Fruit fly (Drosophila melanogaster): ENCODE data around the gene Cyp4ac3.
A peak's percentile ranks its signal among the peaks of the same experiment; 100 is the strongest.

The Cyp4ac3 gene

DNA sequence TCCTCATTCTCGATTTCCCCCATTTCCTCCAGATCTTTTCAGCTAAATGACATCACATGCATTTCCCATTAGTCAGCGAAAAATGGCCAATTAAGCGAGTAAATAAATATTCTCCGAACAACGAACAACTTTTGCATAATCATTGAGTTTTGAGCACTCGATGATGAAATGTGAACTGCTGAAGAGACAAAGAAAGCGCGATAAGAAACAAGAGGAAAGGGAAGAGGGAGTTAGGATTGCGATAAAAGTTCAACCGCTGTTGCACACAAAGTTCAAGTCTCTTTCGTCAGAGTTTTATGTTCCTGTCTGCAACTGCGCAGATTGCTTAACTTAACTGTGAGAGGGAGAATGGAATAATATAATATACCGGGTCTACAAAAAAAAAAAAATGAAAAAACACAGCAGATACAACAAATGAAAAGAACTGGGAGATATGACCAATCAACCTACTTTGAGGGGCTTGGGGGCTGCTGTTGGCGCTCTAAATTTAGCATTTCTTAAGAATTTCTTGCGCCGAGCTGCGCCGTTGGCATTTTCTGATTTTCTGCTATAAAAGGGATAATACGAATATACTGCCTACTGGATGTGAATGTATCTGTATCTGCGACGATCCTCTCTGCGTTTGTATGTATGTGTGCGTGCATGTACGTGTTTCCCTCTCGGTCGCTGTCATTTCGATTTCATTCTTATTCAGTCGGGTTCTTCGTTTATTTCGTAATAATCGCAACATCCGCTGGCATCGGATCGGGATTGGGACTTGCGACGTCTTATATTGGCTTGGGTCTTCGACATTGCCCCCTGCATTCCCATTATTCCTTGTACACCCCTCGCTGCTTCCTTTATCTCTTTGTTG is 26.3 kb downstream of the Cyp4ac3 start:
- TF ChIP-seq psq (GFP tag; optimal IDR thresholded peaks at IDR 0.05): peak; percentile 76
- TF ChIP-seq woc (GFP tag; optimal IDR thresholded peaks at IDR 0.05): peak; percentile 42
- TF ChIP-seq h (GFP tag; optimal IDR thresholded peaks at IDR 0.05): peak; percentile 50
- no peak for TF ChIP-seq usp (GFP tag; optimal IDR thresholded peaks at IDR 0.05)
- TF ChIP-seq foxo (GFP tag; optimal IDR thresholded peaks at IDR 0.05): peak in 1 of 2 experiments; percentile 22
- no peak for TF ChIP-seq Dfd (GFP tag; optimal IDR thresholded peaks at IDR 0.05)
- peak; percentile 38 for TF ChIP-seq Jra (GFP tag; optimal IDR thresholded peaks at IDR 0.05)
- peak; percentile 13 for TF ChIP-seq ey (GFP tag; optimal IDR thresholded peaks at IDR 0.05)
- TF ChIP-seq Dif (GFP tag; optimal IDR thresholded peaks at IDR 0.05; ENCODE audit: partially characterized antibody): peak; percentile 27
- TF ChIP-seq N (GFP tag; optimal IDR thresholded peaks at IDR 0.05): peak; percentile 4
- TF ChIP-seq Hnf4 (GFP tag; optimal IDR thresholded peaks at IDR 0.05): peak; percentile 75
- TF ChIP-seq Rel (GFP tag; optimal IDR thresholded peaks at IDR 0.05): no peak
- TF ChIP-seq Rel (tag; optimal IDR thresholded peaks at IDR 0.05): peak; percentile 68
- TF ChIP-seq brk (GFP tag; optimal IDR thresholded peaks at IDR 0.05): peak; percentile 48
- TF ChIP-seq tai (GFP tag; optimal IDR thresholded peaks at IDR 0.05): peak; percentile 30
- TF ChIP-seq GATAd (GFP tag; optimal IDR thresholded peaks at IDR 0.05): peak; percentile 27
- TF ChIP-seq Hr83 (GFP tag; optimal IDR thresholded peaks at IDR 0.05; ENCODE audit: poor library complexity, severe bottlenecking): peak; percentile 22
- TF ChIP-seq HLH106 (tag; optimal IDR thresholded peaks at IDR 0.05): peak; percentile 39
- TF ChIP-seq OdsH (GFP tag; optimal IDR thresholded peaks at IDR 0.05): peak; percentile 31
- TF ChIP-seq Vsx2 (GFP tag; optimal IDR thresholded peaks at IDR 0.05; ENCODE audit: partially characterized antibody): peak; percentile 48
- peak; percentile 55 for TF ChIP-seq CrebA (GFP tag; optimal IDR thresholded peaks at IDR 0.05; ENCODE audit: borderline replicate concordance)
- TF ChIP-seq CG32264 (GFP tag; optimal IDR thresholded peaks at IDR 0.05): no peak
- TF ChIP-seq jim (GFP tag; optimal IDR thresholded peaks at IDR 0.05): no peak
- TF ChIP-seq fru (GFP tag; optimal IDR thresholded peaks at IDR 0.05): peak; percentile 43
- no peak for TF ChIP-seq Abd-B (GFP tag; optimal IDR thresholded peaks at IDR 0.05)
- TF ChIP-seq rgr (GFP tag; optimal IDR thresholded peaks at IDR 0.05): peak; percentile 32
- TF ChIP-seq Mio (GFP tag; optimal IDR thresholded peaks at IDR 0.05): no peak

dm6 chr2L:5295245-5295572 is 26.9 kb downstream of the Cyp4ac3 start:
- peak; percentile 46 for TF ChIP-seq sage (GFP tag; optimal IDR thresholded peaks at IDR 0.05)
- no peak for TF ChIP-seq Mio (GFP tag; optimal IDR thresholded peaks at IDR 0.05)
- peak; percentile 32 for TF ChIP-seq br (GFP tag; optimal IDR thresholded peaks at IDR 0.05)
- peak; percentile 23 for TF ChIP-seq fru (GFP tag; optimal IDR thresholded peaks at IDR 0.05)

DNA sequence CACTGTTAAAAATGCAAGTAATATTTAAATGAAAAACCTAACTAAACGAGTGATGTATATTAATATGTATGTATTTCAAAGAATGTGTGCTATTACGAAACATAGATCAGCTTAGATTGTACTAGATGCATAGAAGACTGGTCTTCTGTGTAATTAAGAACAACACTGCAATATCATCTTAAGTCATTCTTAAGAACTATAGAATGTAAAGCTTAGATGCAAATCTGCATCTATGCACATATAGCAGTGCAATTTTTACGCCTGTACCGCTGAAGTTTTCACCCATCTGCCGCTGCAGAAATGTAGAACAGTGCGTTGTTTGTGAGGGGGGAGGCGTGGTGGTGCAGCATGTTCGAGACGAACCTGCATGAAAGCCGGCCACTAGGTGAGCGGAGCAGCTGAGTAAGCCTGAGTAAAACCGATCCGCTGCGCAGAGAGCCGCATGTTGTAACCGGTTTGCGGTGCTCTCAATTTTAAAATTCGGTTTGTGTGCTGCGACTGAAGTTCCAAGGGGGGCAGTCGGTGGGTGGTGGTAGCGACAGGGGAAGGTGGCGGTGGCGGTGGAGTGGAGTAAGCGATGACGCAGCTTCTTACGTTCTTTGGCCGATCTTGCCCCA is 28.5 kb downstream of the Cyp4ac3 start:
- no peak for TF ChIP-seq HLH106 (tag; optimal IDR thresholded peaks at IDR 0.05)
- TF ChIP-seq rgr (GFP tag; optimal IDR thresholded peaks at IDR 0.05): no peak
- no peak for TF ChIP-seq CG9705 (GFP tag; optimal IDR thresholded peaks at IDR 0.05)
- TF ChIP-seq brk (GFP tag; optimal IDR thresholded peaks at IDR 0.05): no peak
- no peak for TF ChIP-seq tai (GFP tag; optimal IDR thresholded peaks at IDR 0.05)
- no peak for TF ChIP-seq Myc (optimal IDR thresholded peaks at IDR 0.05)
- no peak for TF ChIP-seq GATAd (GFP tag; optimal IDR thresholded peaks at IDR 0.05)
- TF ChIP-seq woc (GFP tag; optimal IDR thresholded peaks at IDR 0.05): no peak
- no peak for TF ChIP-seq OdsH (GFP tag; optimal IDR thresholded peaks at IDR 0.05)
- no peak for TF ChIP-seq psq (GFP tag; optimal IDR thresholded peaks at IDR 0.05)
- peak; percentile 20 for TF ChIP-seq ey (GFP tag; optimal IDR thresholded peaks at IDR 0.05)
- TF ChIP-seq CrebA (GFP tag; optimal IDR thresholded peaks at IDR 0.05; ENCODE audit: borderline replicate concordance): no peak
- peak; percentile 32 for TF ChIP-seq fru (GFP tag; optimal IDR thresholded peaks at IDR 0.05)
- no peak for TF ChIP-seq h (GFP tag; optimal IDR thresholded peaks at IDR 0.05)
- no peak for TF ChIP-seq usp (GFP tag; optimal IDR thresholded peaks at IDR 0.05)
- TF ChIP-seq Dif (GFP tag; optimal IDR thresholded peaks at IDR 0.05; ENCODE audit: partially characterized antibody): peak; percentile 83
- no peak for TF ChIP-seq br (GFP tag; optimal IDR thresholded peaks at IDR 0.05)
- TF ChIP-seq sage (GFP tag; optimal IDR thresholded peaks at IDR 0.05): no peak
- no peak for TF ChIP-seq Rel (GFP tag; optimal IDR thresholded peaks at IDR 0.05)
- peak; percentile 37 for TF ChIP-seq Rel (tag; optimal IDR thresholded peaks at IDR 0.05)
- TF ChIP-seq CG32264 (GFP tag; optimal IDR thresholded peaks at IDR 0.05): no peak
- TF ChIP-seq dl (GFP tag; optimal IDR thresholded peaks at IDR 0.05; ENCODE audit: insufficient read depth in 1 of 2, partially characterized antibody in 2 of 2): peak; percentile 54 to 71
- peak; percentile 78 for TF ChIP-seq Jra (GFP tag; optimal IDR thresholded peaks at IDR 0.05)
- no peak for TF ChIP-seq Mio (GFP tag; optimal IDR thresholded peaks at IDR 0.05)
- no peak for TF ChIP-seq Hnf4 (GFP tag; optimal IDR thresholded peaks at IDR 0.05)
- no peak for TF ChIP-seq foxo (GFP tag; optimal IDR thresholded peaks at IDR 0.05)

All from whole organism, wandering third instar larva.